Worm (Caenorhabditis elegans) whole organism, late embryonic: ENCODE results near the gene Y34B4A.10.

Experiments used
- F13H6.1 ChIP-seq: sonication (generic microtip); optimal IDR thresholded peaks from 2 replicates; lab custom pipeline; 2016; ENCODE audit warnings: missing genetic modification characterization, missing compliant biosample characterization
- T23F11.4 ChIP-seq: fragments of 200-800 bp; sonication (Bioruptor generic); optimal IDR thresholded peaks from 2 replicates; lab custom pipeline; 2018; ENCODE audit warnings: mild to moderate bottlenecking, missing genetic modification characterization, missing compliant biosample characterization
- ahr-1 ChIP-seq: sonication (generic microtip); optimal IDR thresholded peaks from 2 replicates; lab custom pipeline; 2016; ENCODE audit warnings: missing genetic modification characterization, missing compliant biosample characterization
- ama-1 ChIP-seq: fragments of 150-350 bp; optimal IDR thresholded peaks from 2 replicates; lab custom pipeline; 2014
- ceh-18 ChIP-seq: sonication (generic microtip); optimal IDR thresholded peaks from 2 replicates; lab custom pipeline; 2016; ENCODE audit warnings: missing genetic modification characterization, missing compliant biosample characterization
- ceh-19 ChIP-seq: fragments of 200-800 bp; sonication (Bioruptor generic); optimal IDR thresholded peaks from 2 replicates; lab custom pipeline; 2018; ENCODE audit warnings: mild to moderate bottlenecking, missing genetic modification characterization, missing compliant biosample characterization
- ceh-2 ChIP-seq: sonication (generic microtip); optimal IDR thresholded peaks from 2 replicates; lab custom pipeline; 2016; ENCODE audit warnings: missing genotype, missing genetic modification characterization, missing compliant biosample characterization
- ceh-22 ChIP-seq: sonication (generic microtip); optimal IDR thresholded peaks from 2 replicates; lab custom pipeline; 2017; ENCODE audit warnings: missing biosample characterization, missing genetic modification characterization
- ceh-31 ChIP-seq: sonication (generic microtip); optimal IDR thresholded peaks from 2 replicates; lab custom pipeline; 2016; ENCODE audit warnings: missing genetic modification characterization, missing compliant biosample characterization
- ceh-45 ChIP-seq: fragments of 200-800 bp; sonication (Bioruptor generic); IDR thresholded peaks from 2 replicates; pipeline ENCODE4 v1.3.6; 2022; ENCODE audit warnings: missing genetic modification reagents, missing genetic modification characterization, missing compliant biosample characterization
- ceh-48 ChIP-seq: sonication (generic microtip); optimal IDR thresholded peaks from 2 replicates; lab custom pipeline; 2016; ENCODE audit warnings: missing genetic modification characterization, inconsistent platforms, missing compliant biosample characterization
- ceh-6 ChIP-seq: fragments of 200-800 bp; sonication (Bioruptor generic); optimal IDR thresholded peaks from 2 replicates; lab custom pipeline; 2018; ENCODE audit warnings: mild to moderate bottlenecking, missing genetic modification characterization, missing compliant biosample characterization
- che-1 ChIP-seq: sonication (generic microtip); optimal IDR thresholded peaks from 2 replicates; lab custom pipeline; 2016; ENCODE audit warnings: mild to moderate bottlenecking, missing genetic modification characterization, missing compliant biosample characterization
- dmd-4 ChIP-seq: sonication (generic microtip); optimal IDR thresholded peaks from 2 replicates; lab custom pipeline; 2016; ENCODE audit warnings: borderline replicate concordance, missing genetic modification characterization, missing compliant biosample characterization
- dve-1 ChIP-seq: sonication (generic microtip); optimal IDR thresholded peaks from 2 replicates; lab custom pipeline; 2017; ENCODE audit warnings: antibody characterized with exemption, mild to moderate bottlenecking, missing genetic modification characterization, missing compliant biosample characterization
- elt-2 ChIP-seq: sonication (generic microtip); optimal IDR thresholded peaks from 2 replicates; lab custom pipeline; 2016; ENCODE audit warnings: missing genetic modification reagents, missing genetic modification characterization, missing compliant biosample characterization
- ets-4 ChIP-seq: sonication (generic microtip); optimal IDR thresholded peaks from 2 replicates; lab custom pipeline; 2016; ENCODE audit warnings: missing genetic modification characterization, missing compliant biosample characterization
- fax-1 ChIP-seq: sonication (generic microtip); optimal IDR thresholded peaks from 2 replicates; lab custom pipeline; 2016; ENCODE audit warnings: missing genotype, missing genetic modification characterization, missing compliant biosample characterization
- fkh-6 ChIP-seq: sonication (generic microtip); optimal IDR thresholded peaks from 2 replicates; lab custom pipeline; 2016; ENCODE audit warnings: missing genetic modification characterization, missing compliant biosample characterization
- hlh-13 ChIP-seq: fragments of 200-800 bp; sonication (Bioruptor generic); optimal IDR thresholded peaks from 2 replicates; lab custom pipeline; 2018; ENCODE audit warnings: mild to moderate bottlenecking, missing genetic modification characterization, missing compliant biosample characterization
- hlh-30 ChIP-seq: sonication (generic microtip); optimal IDR thresholded peaks from 2 replicates; lab custom pipeline; 2017; ENCODE audit warnings: antibody characterized with exemption, missing genetic modification characterization, missing compliant biosample characterization; ENCODE audit not compliant: insufficient read depth
- hlh-6 ChIP-seq: sonication (generic microtip); optimal IDR thresholded peaks from 2 replicates; lab custom pipeline; 2016; ENCODE audit warnings: missing genotype, missing genetic modification characterization, missing compliant biosample characterization
- hlh-8 ChIP-seq: sonication (generic microtip); optimal IDR thresholded peaks from 2 replicates; lab custom pipeline; 2016; ENCODE audit warnings: missing genotype, missing genetic modification characterization, missing compliant biosample characterization
- nhr-11 ChIP-seq: fragments of 150-350 bp; optimal IDR thresholded peaks from 2 replicates; lab custom pipeline; 2014; ENCODE audit warnings: missing biosample characterization, missing genetic modification characterization
- nhr-232 ChIP-seq: sonication (generic microtip); optimal IDR thresholded peaks from 2 replicates; lab custom pipeline; 2016; ENCODE audit warnings: missing genetic modification characterization, missing compliant biosample characterization
- npax-4 ChIP-seq: sonication (generic microtip); optimal IDR thresholded peaks from 2 replicates; lab custom pipeline; 2016; ENCODE audit warnings: missing genetic modification characterization, missing compliant biosample characterization
- odd-2 ChIP-seq: sonication (generic microtip); optimal IDR thresholded peaks from 2 replicates; lab custom pipeline; 2017; ENCODE audit warnings: antibody characterized with exemption, mild to moderate bottlenecking, missing genetic modification characterization, missing compliant biosample characterization
- pag-3 ChIP-seq: sonication (generic microtip); optimal IDR thresholded peaks from 2 replicates; lab custom pipeline; 2016; ENCODE audit warnings: missing compliant biosample characterization, missing genetic modification characterization, borderline replicate concordance
- pat-9 ChIP-seq: fragments of 200-800 bp; sonication (Bioruptor generic); optimal IDR thresholded peaks from 2 replicates; lab custom pipeline; 2018; ENCODE audit warnings: mild to moderate bottlenecking, missing genetic modification characterization, moderate library complexity, missing compliant biosample characterization
- pha-4 ChIP-seq: fragments of 150-350 bp; optimal IDR thresholded peaks from 2 replicates; lab custom pipeline; 2018; ENCODE audit warnings: missing biosample characterization, missing genetic modification reagents, missing genetic modification characterization
- pqm-1 ChIP-seq: sonication (generic microtip); optimal IDR thresholded peaks from 2 replicates; lab custom pipeline; 2016; ENCODE audit warnings: missing genetic modification characterization, missing compliant biosample characterization
- pros-1 ChIP-seq: fragments of 150-350 bp; optimal IDR thresholded peaks from 2 replicates; lab custom pipeline; 2014; ENCODE audit warnings: missing biosample characterization, missing genetic modification reagents, missing genetic modification characterization
- sdc-2 ChIP-seq: sonication (generic microtip); optimal IDR thresholded peaks from 2 replicates; lab custom pipeline; 2016; ENCODE audit warnings: missing genotype, missing genetic modification characterization, missing compliant biosample characterization
- sox-2 ChIP-seq: fragments of 200-800 bp; sonication (Bioruptor generic); IDR thresholded peaks from 2 replicates; pipeline ENCODE4 v1.3.6; 2022; ENCODE audit warnings: missing genetic modification reagents, missing genetic modification characterization, missing compliant biosample characterization
- sox-4 ChIP-seq: sonication (generic microtip); optimal IDR thresholded peaks from 2 replicates; lab custom pipeline; 2017; ENCODE audit warnings: mild to moderate bottlenecking, missing genetic modification characterization, inconsistent platforms, missing compliant biosample characterization
- tbx-2 ChIP-seq: sonication (generic microtip); optimal IDR thresholded peaks from 2 replicates; lab custom pipeline; 2016; ENCODE audit warnings: missing genetic modification characterization, missing compliant biosample characterization
- tbx-7 ChIP-seq: sonication (generic microtip); optimal IDR thresholded peaks from 2 replicates; lab custom pipeline; 2016; ENCODE audit warnings: missing genotype, missing genetic modification characterization, missing compliant biosample characterization
- ttx-3 ChIP-seq: sonication (generic microtip); optimal IDR thresholded peaks from 2 replicates; lab custom pipeline; 2016; ENCODE audit warnings: missing genetic modification reagents, missing genetic modification characterization, missing compliant biosample characterization
- unc-55 ChIP-seq: sonication (generic microtip); optimal IDR thresholded peaks from 2 replicates; lab custom pipeline; 2017; ENCODE audit warnings: missing biosample characterization, missing genetic modification reagents, missing genetic modification characterization
- zip-5 ChIP-seq: sonication (generic microtip); optimal IDR thresholded peaks from 2 replicates; lab custom pipeline; 2016; ENCODE audit warnings: missing genetic modification characterization, missing compliant biosample characterization
- ztf-16 ChIP-seq: sonication (generic microtip); optimal IDR thresholded peaks from 2 replicates; lab custom pipeline; 2017; ENCODE audit warnings: missing genetic modification characterization, missing compliant biosample characterization

Gene Y34B4A.10

ce11 chrX:5262033-5262432 lies 12.3 kb downstream of the Y34B4A.10 start:
- TF ChIP-seq T23F11.4 (GFP tag; lab: Kevin White, UChicago): no peak
- no peak for TF ChIP-seq pros-1 (tag; lab: Kevin White, UChicago)
- no peak for TF ChIP-seq dve-1
- no peak for TF ChIP-seq dmd-4 (tag; lab: Kevin White, UChicago)
- no peak for TF ChIP-seq pha-4 (tag; lab: Kevin White, UChicago)
- TF ChIP-seq sdc-2 (tag; lab: Kevin White, UChicago): peak; percentile 20
- no peak for TF ChIP-seq F13H6.1 (tag; lab: Kevin White, UChicago)
- peak; percentile 22 for TF ChIP-seq elt-2 (tag; lab: Kevin White, UChicago)
- no peak for TF ChIP-seq pag-3 (tag; lab: Kevin White, UChicago)

- TF ChIP-seq nhr-232 (no peak), ets-4 (tag; lab: Kevin White, UChicago) (no peak), fkh-6 (no peak), ceh-2 (tag; lab: Kevin White, UChicago) (no peak), ceh-18 (no peak), F13H6.1 (tag; lab: Kevin White, UChicago) (no peak), hlh-8 (tag; lab: Kevin White, UChicago) (no peak), odd-2 (no peak)
- TF ChIP-seq, all 69 proteins: peak for 0
Observed at ce11 chrX:5263585-5263984, 13.9 kb downstream of the Y34B4A.10 start.

ce11 chrX:5264026-5264425 lies 14.3 kb downstream of the Y34B4A.10 start, which contains the start of gene Y34B4A.4:
Y34B4A.4 (plus strand) TSS chrX:5264326.
- no peak for TF ChIP-seq tbx-2 (tag; lab: Kevin White, UChicago)
- no peak for TF ChIP-seq fax-1
- TF ChIP-seq elt-2 (tag; lab: Kevin White, UChicago): no peak
- no peak for TF ChIP-seq sox-2 (GFP tag; lab: Robert Waterston, UW)
- no peak for TF ChIP-seq ceh-31 (tag; lab: Kevin White, UChicago)
- no peak for TF ChIP-seq tbx-7 (tag; lab: Kevin White, UChicago)
- no peak for TF ChIP-seq npax-4 (tag; lab: Kevin White, UChicago)
- no peak for TF ChIP-seq ceh-19 (GFP tag; lab: Kevin White, UChicago)
- no peak for TF ChIP-seq ceh-6 (GFP tag; lab: Kevin White, UChicago)
- TF ChIP-seq hlh-13 (GFP tag; lab: Kevin White, UChicago): no peak
- TF ChIP-seq ahr-1 (tag; lab: Kevin White, UChicago): no peak
- no peak for TF ChIP-seq ama-1 (lab: Kevin White, UChicago)
- no peak for TF ChIP-seq pat-9 (tag; lab: Kevin White, UChicago)
- no peak for TF ChIP-seq ttx-3
- TF ChIP-seq ztf-16 (tag; lab: Kevin White, UChicago): no peak
- TF ChIP-seq, all 69 proteins: peak for 0

ce11 chrX:5265356-5265755 lies 15.7 kb downstream of the Y34B4A.10 start:
- no peak for TF ChIP-seq unc-55 (GFP tag; lab: Kevin White, UChicago)
- TF ChIP-seq zip-5 (tag; lab: Kevin White, UChicago): no peak
- TF ChIP-seq ceh-45 (GFP tag; lab: Robert Waterston, UW): no peak
- no peak for TF ChIP-seq ceh-22 (tag; lab: Kevin White, UChicago)
- TF ChIP-seq fkh-6: no peak
- TF ChIP-seq ama-1 (lab: Kevin White, UChicago): no peak
- no peak for TF ChIP-seq ceh-48
- no peak for TF ChIP-seq sox-2 (GFP tag; lab: Robert Waterston, UW)
- no peak for TF ChIP-seq hlh-6 (tag; lab: Kevin White, UChicago)
- TF ChIP-seq ztf-16 (tag; lab: Kevin White, UChicago): no peak
- no peak for TF ChIP-seq sdc-2 (tag; lab: Kevin White, UChicago)
- no peak for TF ChIP-seq sox-4
- TF ChIP-seq hlh-13 (GFP tag; lab: Kevin White, UChicago): no peak
- TF ChIP-seq hlh-30 (tag; lab: Kevin White, UChicago): no peak
- no peak for TF ChIP-seq nhr-11 (tag; lab: Kevin White, UChicago)
- TF ChIP-seq tbx-2 (tag; lab: Kevin White, UChicago): no peak
- TF ChIP-seq pqm-1 (tag; lab: Kevin White, UChicago): no peak
- no peak for TF ChIP-seq che-1 (tag; lab: Kevin White, UChicago)
- TF ChIP-seq ets-4 (tag; lab: Kevin White, UChicago): no peak
- TF ChIP-seq, all 69 proteins: peak for 0
